Fruit fly (Drosophila melanogaster) whole organism, wandering third instar larva: ENCODE results near the gene Polr1H.

Experiments used
- Dif ChIP-seq: fragments of 200-275, 200-300 bp; sonication (Bioruptor generic); optimal IDR thresholded peaks from 2 replicates; lab custom pipeline; 2018; ENCODE audit warnings: missing biosample characterization, missing genetic modification characterization; ENCODE audit not compliant: partially characterized antibody
- GATAd ChIP-seq: sonication (Bioruptor generic); optimal IDR thresholded peaks from 2 replicates; lab custom pipeline; 2016; ENCODE audit warnings: missing biosample characterization, missing genetic modification characterization
- Hnf4 ChIP-seq: fragments of 200-800 bp; sonication (Bioruptor generic); optimal IDR thresholded peaks from 2 replicates; lab custom pipeline; 2016; ENCODE audit warnings: missing biosample characterization, mild to moderate bottlenecking, missing genetic modification characterization
- Hr78 ChIP-seq: fragments of >200 bp; optimal IDR thresholded peaks from 2 replicates; lab custom pipeline; 2017; ENCODE audit warnings: missing biosample characterization, missing genetic modification characterization
- br ChIP-seq: fragments of 200-800 bp; sonication (Bioruptor generic); optimal IDR thresholded peaks from 2 replicates; lab custom pipeline; 2016; ENCODE audit warnings: missing biosample characterization, missing genetic modification characterization
- dl ChIP-seq, 2 experiments: fragments of 175-275, 200-275 bp in 1 of 2; fragments of 200-275 bp in 1 of 2; sonication (Bioruptor generic); optimal IDR thresholded peaks; lab custom pipeline; 2018; ENCODE audit warnings: mild to moderate bottlenecking in 2 of 2, missing biosample characterization in 2 of 2, missing genetic modification characterization in 2 of 2, moderate library complexity in 2 of 2; ENCODE audit not compliant: partially characterized antibody in 2 of 2, insufficient read depth in 1 of 2
- dmrt93B ChIP-seq: fragments of 200-800 bp; sonication (Bioruptor generic); optimal IDR thresholded peaks from 2 replicates; lab custom pipeline; 2018; ENCODE audit warnings: missing biosample characterization, mild to moderate bottlenecking, missing genetic modification characterization
- fru ChIP-seq: fragments of 200-800 bp; sonication (Bioruptor generic); optimal IDR thresholded peaks from 3 replicates; lab custom pipeline; 2016; ENCODE audit warnings: missing biosample characterization, mild to moderate bottlenecking, missing genetic modification characterization
- h ChIP-seq: fragments of 200-800 bp; sonication (Bioruptor generic); optimal IDR thresholded peaks from 3 replicates; lab custom pipeline; 2016; ENCODE audit warnings: missing biosample characterization, mild to moderate bottlenecking, missing genetic modification characterization
- lola ChIP-seq: fragments of >200 bp; optimal IDR thresholded peaks from 2 replicates; lab custom pipeline; 2017; ENCODE audit warnings: missing biosample characterization, missing genetic modification characterization
- rgr ChIP-seq: fragments of 200-800 bp; sonication (Bioruptor generic); optimal IDR thresholded peaks from 3 replicates; lab custom pipeline; 2016; ENCODE audit warnings: missing biosample characterization, mild to moderate bottlenecking, missing genetic modification characterization

- no peak for TF ChIP-seq h (GFP tag; lab: Kevin White, UChicago)
- TF ChIP-seq br (GFP tag; lab: Kevin White, UChicago): no peak
- no peak for TF ChIP-seq Hnf4 (GFP tag; lab: Kevin White, UChicago)
- no peak for TF ChIP-seq rgr (GFP tag; lab: Kevin White, UChicago)
- TF ChIP-seq fru (GFP tag; lab: Kevin White, UChicago): no peak
- TF ChIP-seq dmrt93B (GFP tag; lab: Kevin White, UChicago): no peak
- no peak for TF ChIP-seq dl (GFP tag; optimal IDR thresholded peaks at IDR 0.05; lab: Kevin White, UChicago; ENCODE audit: insufficient read depth in 1 of 2, partially characterized antibody in 2 of 2)
- TF ChIP-seq Hr78 (GFP tag; lab: Kevin White, UChicago): no peak
- no peak for TF ChIP-seq Dif (GFP tag; lab: Kevin White, UChicago)
- TF ChIP-seq GATAd (GFP tag; lab: Kevin White, UChicago): no peak
- TF ChIP-seq lola (GFP tag; lab: Kevin White, UChicago): no peak
Observed at dm6 chr3R:21744988-21745387, 32.7 kb downstream of the Polr1H start, which contains the start of gene CG31343.
